Fruit fly (Drosophila melanogaster) whole organism, prepupa: ENCODE results near the gene CG17855.

ENCODE experiments used
- OdsH ChIP-seq: fragments of 200-800 bp; sonication (Bioruptor generic); optimal IDR thresholded peaks from 3 replicates; lab custom pipeline; 2016; ENCODE audit warnings: missing biosample characterization, missing genetic modification characterization
- spab ChIP-seq: fragments of 200-800 bp; sonication (Bioruptor generic); optimal IDR thresholded peaks from 2 replicates; lab custom pipeline; 2017; ENCODE audit warnings: missing biosample characterization, mild to moderate bottlenecking, missing genetic modification characterization, missing genetic modification reagents

- no peak for TF ChIP-seq spab (GFP tag; lab: Kevin White, UChicago)
- no peak for TF ChIP-seq OdsH (GFP tag; lab: Kevin White, UChicago)
These were observed 48.9 kb downstream of the CG17855 start, which contains the start of gene CG3841 for dm6 chr2L:9589176-9589575.
